Worm (Caenorhabditis elegans): ENCODE results near the gene R05H11.1.

DNA sequence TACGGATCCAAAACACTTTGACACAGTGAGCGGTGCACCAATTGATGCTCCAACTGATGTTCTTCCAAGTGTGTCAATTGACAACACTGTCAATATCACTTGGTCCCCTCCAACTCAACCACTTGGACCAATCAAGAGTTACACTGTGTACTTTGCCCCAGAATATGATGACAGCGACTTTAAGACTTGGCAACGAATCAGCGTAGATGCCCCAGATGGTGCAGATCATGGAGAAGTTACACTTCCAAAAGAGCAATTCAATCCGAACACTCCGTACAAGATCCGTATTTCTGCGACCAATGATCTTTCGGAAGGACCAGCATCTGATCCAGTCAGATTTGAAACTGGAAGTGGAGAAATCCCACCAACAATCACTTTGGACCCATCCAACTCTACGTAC is 42.8 kb upstream of the R05H11.1 start:
- no peak for TF ChIP-seq tab-1 (GFP tag; IDR thresholded peaks at IDR 0.05)
- TF ChIP-seq flt-1 (GFP tag; IDR thresholded peaks at IDR 0.05) = no peak
- TF ChIP-seq med-1 (GFP tag; optimal IDR thresholded peaks at IDR 0.05; ENCODE audit: insufficient read depth) = no peak
- TF ChIP-seq cog-1 (tag; optimal IDR thresholded peaks at IDR 0.05) = no peak
- no peak for TF ChIP-seq ref-1 (GFP tag; conservative IDR thresholded peaks at IDR 0.05)
